Worm (Caenorhabditis elegans) whole organism, L4 larva: ENCODE data around the gene hbl-1.

Source experiments
- F10B5.3 ChIP-seq: sonication (generic microtip); optimal IDR thresholded peaks from 2 replicates; lab custom pipeline; 2016; ENCODE audit warnings: mild to moderate bottlenecking, missing genetic modification characterization, missing compliant biosample characterization
- F44E2.7 ChIP-seq: fragments of 200-800 bp; sonication (Bioruptor generic); IDR thresholded peaks from 2 replicates; pipeline ENCODE4 v2.1.2; 2022; ENCODE audit warnings: missing genetic modification characterization, missing compliant biosample characterization
- R02D3.7 ChIP-seq: fragments of 150-350 bp; sonication (generic microtip); optimal IDR thresholded peaks from 3 replicates; lab custom pipeline; 2014; ENCODE audit warnings: missing biosample characterization, missing genetic modification characterization
- Y105C5A.15 ChIP-seq: fragments of 200-800 bp; sonication (Bioruptor generic); IDR thresholded peaks from 2 replicates; pipeline ENCODE4 v1.3.6; 2022; ENCODE audit warnings: missing genetic modification characterization, missing compliant biosample characterization
- Y5F2A.4 ChIP-seq: fragments of 200-800 bp; sonication (Bioruptor generic); optimal IDR thresholded peaks from 2 replicates; lab custom pipeline; 2018; ENCODE audit warnings: mild to moderate bottlenecking, missing genetic modification characterization, missing compliant biosample characterization
- ZK546.5 ChIP-seq, 2 experiments: sonication (generic microtip); optimal IDR thresholded peaks; 2 replicates each; lab custom pipeline; 2017; ENCODE audit warnings: missing biosample characterization in 2 of 2, missing genetic modification characterization in 2 of 2
- aha-1 ChIP-seq: fragments of 150-350 bp; peaks from one replicate; lab custom pipeline; 2014; ENCODE audit warnings: missing biosample characterization, missing genetic modification characterization
- attf-4 ChIP-seq: sonication (generic microtip); optimal IDR thresholded peaks from 3 replicates; lab custom pipeline; 2017; ENCODE audit warnings: missing biosample characterization, missing genetic modification characterization
- ceh-28 ChIP-seq: fragments of 150-350 bp; optimal IDR thresholded peaks from 2 replicates; lab custom pipeline; 2014; ENCODE audit warnings: missing biosample characterization, missing genetic modification reagents, missing genetic modification characterization
- ceh-62 ChIP-seq: sonication (generic microtip); optimal IDR thresholded peaks from 2 replicates; lab custom pipeline; 2017; ENCODE audit warnings: missing biosample characterization, missing genetic modification characterization
- daf-12 ChIP-seq: fragments of 150-350 bp; optimal IDR thresholded peaks from 2 replicates; lab custom pipeline; 2014; ENCODE audit warnings: missing biosample characterization, missing genetic modification reagents, missing genetic modification characterization
- daf-16 ChIP-seq, 3 experiments: sonication (generic microtip); optimal IDR thresholded peaks; 2 replicates each; lab custom pipeline; 2016 to 2017; ENCODE audit warnings: missing genetic modification characterization in 3 of 3, missing genetic modification reagents in 3 of 3, mild to moderate bottlenecking in 2 of 3, missing compliant biosample characterization in 2 of 3, missing biosample characterization in 1 of 3, moderate library complexity in 1 of 3
- daf-19 ChIP-seq: fragments of 200-800 bp; sonication (Bioruptor generic); conservative IDR thresholded peaks from 2 replicates; pipeline ENCODE4 v1.3.6; 2022; ENCODE audit warnings: missing genetic modification characterization, missing compliant biosample characterization
- dmd-6 ChIP-seq: fragments of 200-800 bp; sonication (Bioruptor generic); IDR thresholded peaks from 2 replicates; pipeline ENCODE4 v1.3.6; 2022; ENCODE audit warnings: missing genetic modification reagents, missing genetic modification characterization, missing compliant biosample characterization
- dmd-8 ChIP-seq: fragments of 200-800 bp; sonication (Bioruptor generic); IDR thresholded peaks from 2 replicates; pipeline ENCODE4 v1.3.6; 2022; ENCODE audit warnings: missing genetic modification characterization, missing compliant biosample characterization
- dpl-1 ChIP-seq: fragments of 150-350 bp; optimal IDR thresholded peaks from 2 replicates; lab custom pipeline; 2014; ENCODE audit warnings: missing biosample characterization, missing genetic modification reagents, missing genetic modification characterization
- duxl-1 ChIP-seq: sonication (generic microtip); optimal IDR thresholded peaks from 2 replicates; lab custom pipeline; 2016; ENCODE audit warnings: mild to moderate bottlenecking, missing genetic modification characterization, moderate library complexity, missing compliant biosample characterization; ENCODE audit not compliant: poor library complexity
- egl-43 ChIP-seq: fragments of 200-800 bp; sonication (Bioruptor generic); IDR thresholded peaks from 2 replicates; pipeline ENCODE4 v1.3.6; 2022; ENCODE audit warnings: missing genetic modification reagents, missing genetic modification characterization, missing compliant biosample characterization
- fkh-10 ChIP-seq: fragments of 150-350 bp; optimal IDR thresholded peaks from 2 replicates; lab custom pipeline; 2014; ENCODE audit warnings: missing biosample characterization, missing genetic modification reagents, missing genetic modification characterization
- fos-1 ChIP-seq: fragments of 150-350 bp; optimal IDR thresholded peaks from 2 replicates; lab custom pipeline; 2014; ENCODE audit warnings: missing biosample characterization, missing genetic modification characterization
- hlh-11 ChIP-seq: fragments of 200-800 bp; sonication (Bioruptor generic); optimal IDR thresholded peaks from 2 replicates; lab custom pipeline; 2018; ENCODE audit warnings: mild to moderate bottlenecking, missing genetic modification characterization, missing compliant biosample characterization
- jun-1 ChIP-seq: fragments of 150-350 bp; optimal IDR thresholded peaks from 2 replicates; lab custom pipeline; 2014; ENCODE audit warnings: missing biosample characterization, missing genetic modification reagents, missing genetic modification characterization
- lin-1 ChIP-seq: fragments of 200-800 bp; sonication (Bioruptor generic); IDR thresholded peaks from 2 replicates; pipeline ENCODE4 v1.3.6; 2022; ENCODE audit warnings: missing genetic modification reagents, missing genetic modification characterization, missing compliant biosample characterization
- lin-39 ChIP-seq: fragments of 150-350 bp; optimal IDR thresholded peaks from 2 replicates; lab custom pipeline; 2014; ENCODE audit warnings: missing biosample characterization, missing genetic modification reagents, missing genetic modification characterization
- lir-3 ChIP-seq: sonication (generic microtip); optimal IDR thresholded peaks from 2 replicates; lab custom pipeline; 2016; ENCODE audit warnings: mild to moderate bottlenecking, missing genetic modification characterization, missing compliant biosample characterization
- lsy-2 ChIP-seq, 2 experiments: fragments of 150-350 bp in 1 of 2; sonication (generic microtip) in 1 of 2; optimal IDR thresholded peaks; 2 replicates each; lab custom pipeline; 2014 to 2017; ENCODE audit warnings: missing biosample characterization in 2 of 2, missing genetic modification characterization in 2 of 2
- mxl-3 ChIP-seq: fragments of 200-800 bp; sonication (Bioruptor generic); optimal IDR thresholded peaks from 2 replicates; lab custom pipeline; 2018; ENCODE audit warnings: mild to moderate bottlenecking, missing genetic modification characterization, missing compliant biosample characterization
- nhr-10 ChIP-seq: fragments of 150-350 bp; optimal IDR thresholded peaks from 2 replicates; lab custom pipeline; 2014; ENCODE audit warnings: missing biosample characterization, missing genetic modification characterization
- nhr-102 ChIP-seq: sonication (generic microtip); optimal IDR thresholded peaks from 2 replicates; lab custom pipeline; 2016; ENCODE audit warnings: mild to moderate bottlenecking, missing genetic modification characterization, moderate library complexity, missing compliant biosample characterization
- nhr-11 ChIP-seq: fragments of 150-350 bp; optimal IDR thresholded peaks from 2 replicates; lab custom pipeline; 2014; ENCODE audit warnings: missing biosample characterization, missing genetic modification characterization
- nhr-237 ChIP-seq: sonication (generic microtip); optimal IDR thresholded peaks from 2 replicates; lab custom pipeline; 2017; ENCODE audit warnings: missing biosample characterization, missing genetic modification characterization
- nhr-42 ChIP-seq: fragments of 200-800 bp; sonication (Bioruptor generic); IDR thresholded peaks from 2 replicates; pipeline ENCODE4 v1.3.6; 2022; ENCODE audit warnings: missing genetic modification characterization, missing compliant biosample characterization
- nhr-48 ChIP-seq: sonication (generic microtip); optimal IDR thresholded peaks from 2 replicates; lab custom pipeline; 2016; ENCODE audit warnings: mild to moderate bottlenecking, missing genetic modification characterization, missing compliant biosample characterization
- nhr-6 ChIP-seq: fragments of 150-350 bp; optimal IDR thresholded peaks from 2 replicates; lab custom pipeline; 2014; ENCODE audit warnings: missing biosample characterization, missing genetic modification characterization
- nhr-76 ChIP-seq: fragments of 150-350 bp; optimal IDR thresholded peaks from 2 replicates; lab custom pipeline; 2014; ENCODE audit warnings: missing biosample characterization, missing genetic modification characterization
- nhr-77 ChIP-seq: fragments of 150-350 bp; optimal IDR thresholded peaks from 2 replicates; lab custom pipeline; 2014; ENCODE audit warnings: missing biosample characterization, missing genetic modification characterization
- pha-4 ChIP-seq, 2 experiments: fragments of 150-350 bp in 1 of 2; fragments of 200-800 bp in 1 of 2; sonication (Bioruptor generic) in 1 of 2; IDR thresholded peaks in 1 of 2; optimal IDR thresholded peaks in 1 of 2; 2 replicates each; pipeline versions ENCODE4 v1.3.6 to Lab custom; 2014 to 2022; ENCODE audit warnings: missing genetic modification characterization in 2 of 2, missing genetic modification reagents in 2 of 2, missing biosample characterization in 1 of 2, missing compliant biosample characterization in 1 of 2
- sdz-12 ChIP-seq: fragments of 200-800 bp; sonication (Bioruptor generic); optimal IDR thresholded peaks from 2 replicates; lab custom pipeline; 2018; ENCODE audit warnings: mild to moderate bottlenecking, missing genetic modification characterization, missing compliant biosample characterization
- snpc-1.2 ChIP-seq: fragments of 200-800 bp; sonication (Bioruptor generic); IDR thresholded peaks from 2 replicates; pipeline ENCODE4 v1.3.6; 2022; ENCODE audit warnings: missing genetic modification reagents, missing genetic modification characterization, missing compliant biosample characterization
- spr-1 ChIP-seq: sonication (generic microtip); optimal IDR thresholded peaks from 2 replicates; lab custom pipeline; 2016; ENCODE audit warnings: mild to moderate bottlenecking, missing genetic modification characterization, missing compliant biosample characterization
- spr-3 ChIP-seq: fragments of 200-800 bp; sonication (Bioruptor generic); optimal IDR thresholded peaks from 2 replicates; lab custom pipeline; 2018; ENCODE audit warnings: mild to moderate bottlenecking, missing genetic modification characterization, missing compliant biosample characterization
- unc-130 ChIP-seq: sonication (generic microtip); optimal IDR thresholded peaks from 2 replicates; lab custom pipeline; 2016; ENCODE audit warnings: missing genetic modification reagents, missing genetic modification characterization, missing compliant biosample characterization
- unc-62 ChIP-seq, 3 experiments: fragments of 150-350 bp in 1 of 3; sonication (generic microtip); optimal IDR thresholded peaks in 2 of 3; peaks in 1 of 3; 1 replicate in 1 of 3; 2 replicates in 2 of 3; lab custom pipeline; 2014 to 2017; ENCODE audit warnings: missing biosample characterization in 3 of 3, missing genetic modification characterization in 3 of 3, missing genetic modification reagents in 3 of 3, missing genotype in 1 of 3
- vab-7 ChIP-seq: fragments of 200-800 bp; sonication (Bioruptor generic); IDR thresholded peaks from 2 replicates; pipeline ENCODE4 v1.3.6; 2022; ENCODE audit warnings: missing genetic modification reagents, missing genetic modification characterization, missing compliant biosample characterization
- zfp-2 ChIP-seq: sonication (generic microtip); optimal IDR thresholded peaks from 2 replicates; lab custom pipeline; 2016; ENCODE audit warnings: mild to moderate bottlenecking, missing genetic modification characterization, missing compliant biosample characterization
- zip-11 ChIP-seq: fragments of 200-800 bp; sonication (Bioruptor generic); IDR thresholded peaks from 2 replicates; pipeline ENCODE4 v1.3.6; 2022; ENCODE audit warnings: missing genetic modification characterization, missing compliant biosample characterization

The hbl-1 gene

DNA sequence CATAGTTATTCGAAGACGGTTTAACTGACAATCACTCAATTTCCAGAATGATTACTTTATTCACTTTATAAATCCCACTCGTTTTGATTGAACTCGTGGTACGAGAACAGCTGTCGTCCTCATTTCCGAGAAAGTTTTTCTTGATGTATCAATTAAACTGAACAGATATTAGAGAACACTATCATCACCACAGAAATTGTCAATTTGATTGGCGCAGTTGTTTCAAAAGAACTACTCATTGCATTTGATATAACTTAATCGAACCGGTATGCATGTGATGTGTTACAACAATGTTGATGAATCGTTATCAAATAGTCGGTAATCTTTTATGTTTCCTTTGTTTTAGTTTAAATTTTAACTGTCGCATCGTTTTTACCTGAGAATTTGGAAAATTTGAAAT is 15.1 kb downstream of the hbl-1 start (continued):
- TF ChIP-seq lir-3 = no peak
- TF ChIP-seq fos-1 (tag; lab: Kevin White, UChicago) = no peak
- TF ChIP-seq aha-1 (tag; lab: Kevin White, UChicago) = peak; percentile 60
- no peak for TF ChIP-seq dpl-1 (GFP tag; lab: Kevin White, UChicago)
- no peak for TF ChIP-seq daf-12 (tag; lab: Kevin White, UChicago)
- no peak for TF ChIP-seq Y5F2A.4 (GFP tag; lab: Kevin White, UChicago)
- no peak for TF ChIP-seq nhr-76 (tag; lab: Kevin White, UChicago)
- no peak for TF ChIP-seq sdz-12 (GFP tag; lab: Kevin White, UChicago)
- TF ChIP-seq R02D3.7 (tag; lab: Kevin White, UChicago) = no peak
- peak in 1 of 2 experiments; percentile 50 for TF ChIP-seq lsy-2 (tag; optimal IDR thresholded peaks at IDR 0.05; lab: Kevin White, UChicago)
- no peak for TF ChIP-seq nhr-48 (tag; lab: Kevin White, UChicago)
- TF ChIP-seq unc-130 = no peak
- no peak for TF ChIP-seq nhr-237 (tag; lab: Kevin White, UChicago)
- TF ChIP-seq dmd-6 (GFP tag; lab: Robert Waterston, UW) = peak; percentile 31; the same call in 1 of the 2 replicates
- TF ChIP-seq duxl-1 (tag; lab: Kevin White, UChicago) = no peak
- TF ChIP-seq fkh-10 (GFP tag; lab: Kevin White, UChicago) = no peak
- TF ChIP-seq ceh-28 (tag; lab: Kevin White, UChicago) = no peak
- no peak for TF ChIP-seq spr-1 (tag; lab: Kevin White, UChicago)
- no peak for TF ChIP-seq nhr-6 (tag; lab: Kevin White, UChicago)
- peak; percentile 27 for TF ChIP-seq mxl-3 (GFP tag; lab: Kevin White, UChicago)
- TF ChIP-seq F10B5.3 (tag; lab: Kevin White, UChicago) = no peak
- TF ChIP-seq ZK546.5 (tag; optimal IDR thresholded peaks at IDR 0.05; lab: Kevin White, UChicago) = no peak
- peak; percentile 67 for TF ChIP-seq hlh-11 (tag; lab: Kevin White, UChicago)
- TF ChIP-seq nhr-10 = no peak
- TF ChIP-seq, all 104 proteins: peak for 11

DNA sequence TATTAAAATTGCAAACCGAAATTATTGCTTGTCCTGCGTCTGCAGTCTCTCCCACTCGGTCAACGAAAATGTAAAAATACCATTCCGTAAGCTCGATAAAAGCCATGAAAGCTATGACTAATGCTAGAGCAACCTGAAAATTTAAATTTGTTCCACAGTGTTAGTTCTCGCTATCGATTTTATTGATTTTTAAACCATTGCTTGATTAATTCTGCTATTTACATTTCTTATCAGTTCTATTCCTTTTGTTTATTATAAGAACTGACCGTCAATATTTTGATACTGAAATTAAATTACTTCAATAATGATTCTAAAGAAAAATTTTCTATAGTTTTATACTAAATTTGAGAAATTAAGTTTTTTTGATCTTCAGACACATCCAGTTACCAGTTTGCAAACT is 17.2 kb downstream of the hbl-1 start:
- peak; percentile 56 for TF ChIP-seq ceh-28 (tag; lab: Kevin White, UChicago)
- TF ChIP-seq unc-62 (GFP tag; optimal IDR thresholded peaks at IDR 0.05 in 1 of 2; lab: Kevin White, UChicago) = peak in 1 of 2 experiments; percentile 15
- TF ChIP-seq unc-62 (tag; optimal IDR thresholded peaks at IDR 0.05; lab: Kevin White, UChicago) = no peak
- TF ChIP-seq spr-1 (tag; lab: Kevin White, UChicago) = no peak
- no peak for TF ChIP-seq daf-16 (GFP tag; optimal IDR thresholded peaks at IDR 0.05; lab: Kevin White, UChicago)
- TF ChIP-seq daf-16 (tag; optimal IDR thresholded peaks at IDR 0.05; lab: Kevin White, UChicago) = peak; percentile 81

- TF ChIP-seq unc-62 (GFP tag; optimal IDR thresholded peaks at IDR 0.05 in 1 of 2; lab: Kevin White, UChicago) = no peak
- TF ChIP-seq unc-62 (tag; optimal IDR thresholded peaks at IDR 0.05; lab: Kevin White, UChicago) = no peak
- TF ChIP-seq snpc-1.2 (GFP tag; lab: Robert Waterston, UW) = no peak
- no peak for TF ChIP-seq jun-1 (tag; lab: Kevin White, UChicago)
- TF ChIP-seq zfp-2 (tag; lab: Kevin White, UChicago) = no peak
- TF ChIP-seq vab-7 (GFP tag; lab: Robert Waterston, UW) = no peak
- no peak for TF ChIP-seq ceh-28 (tag; lab: Kevin White, UChicago)
- TF ChIP-seq ceh-62 (tag; lab: Kevin White, UChicago) = no peak
- TF ChIP-seq nhr-77 = no peak
- no peak for TF ChIP-seq Y105C5A.15 (GFP tag; lab: Robert Waterston, UW)
- TF ChIP-seq lin-1 (GFP tag; lab: Robert Waterston, UW) = 0 out of 2 replicates have a peak, but pooled peaks have one; percentile 19
- no peak for TF ChIP-seq nhr-42
- TF ChIP-seq zip-11 (GFP tag; lab: Robert Waterston, UW) = no peak
- TF ChIP-seq spr-3 = no peak
- no peak for TF ChIP-seq nhr-237 (tag; lab: Kevin White, UChicago)
- TF ChIP-seq nhr-102 (tag; lab: Kevin White, UChicago) = no peak
- TF ChIP-seq lin-39 (tag; lab: Kevin White, UChicago) = no peak
- TF ChIP-seq nhr-10 = no peak
- no peak for TF ChIP-seq egl-43 (GFP tag; lab: Robert Waterston, UW)
- TF ChIP-seq Y5F2A.4 (GFP tag; lab: Kevin White, UChicago) = no peak
- TF ChIP-seq sdz-12 (GFP tag; lab: Kevin White, UChicago) = no peak
- no peak for TF ChIP-seq ZK546.5 (tag; optimal IDR thresholded peaks at IDR 0.05; lab: Kevin White, UChicago)
- no peak for TF ChIP-seq daf-19
- no peak for TF ChIP-seq mxl-3 (GFP tag; lab: Kevin White, UChicago)
- TF ChIP-seq attf-4 (tag; lab: Kevin White, UChicago) = no peak
- no peak for TF ChIP-seq dmd-8 (GFP tag; lab: Robert Waterston, UW)
- TF ChIP-seq nhr-11 (tag; lab: Kevin White, UChicago) = no peak
- no peak for TF ChIP-seq pha-4 (GFP tag; IDR thresholded peaks at IDR 0.05; lab: Robert Waterston, UW)
- no peak for TF ChIP-seq pha-4 (tag; optimal IDR thresholded peaks at IDR 0.05; lab: Kevin White, UChicago)
- no peak for TF ChIP-seq F44E2.7 (GFP tag; lab: Robert Waterston, UW)
- no peak for TF ChIP-seq fos-1 (tag; lab: Kevin White, UChicago)
- no peak for TF ChIP-seq dpl-1 (GFP tag; lab: Kevin White, UChicago)
Observed at ce11 chrX:5839643-5840042, 17.7 kb downstream of the hbl-1 start, which contains the start of gene dct-11. Gene dct-11, minus strand, starts transcription at chrX:5839778.
